Fruit fly (Drosophila melanogaster) whole organism, embryonic: ENCODE data around the gene a5.

ENCODE experiments used
- BEAF-32 ChIP-seq: fragments of 200-800 bp; sonication (Bioruptor generic); optimal IDR thresholded peaks from 3 replicates; lab custom pipeline; 2017; ENCODE audit warnings: missing biosample characterization, missing genetic modification characterization, mild to moderate bottlenecking, moderate library complexity, missing genetic modification reagents
- Blimp-1 ChIP-seq: fragments of 200-800 bp; sonication (Bioruptor generic); optimal IDR thresholded peaks from 3 replicates; lab custom pipeline; 2018; ENCODE audit warnings: missing biosample characterization, missing genetic modification characterization, mild to moderate bottlenecking, moderate library complexity, missing genetic modification reagents
- CG10274 ChIP-seq: fragments of 200-800 bp; sonication (Bioruptor generic); optimal IDR thresholded peaks from 3 replicates; lab custom pipeline; 2017; ENCODE audit warnings: missing biosample characterization, mild to moderate bottlenecking, missing genetic modification characterization
- CG10979 ChIP-seq: fragments of 200-800 bp; sonication (Bioruptor generic); optimal IDR thresholded peaks from 2 replicates; lab custom pipeline; 2018; ENCODE audit warnings: missing biosample characterization, mild to moderate bottlenecking, missing genetic modification characterization, moderate library complexity
- CG11456 ChIP-seq: fragments of 200-800 bp; sonication (Bioruptor generic); IDR thresholded peaks from 3 replicates; pipeline ENCODE4 v1.3.6; 2022; ENCODE audit warnings: missing biosample characterization, missing genetic modification characterization
- CG11696 ChIP-seq: fragments of 200-800 bp; sonication (Bioruptor generic); IDR thresholded peaks from 2 replicates; pipeline ENCODE4 v1.3.6; 2022; ENCODE audit warnings: missing biosample characterization, missing genetic modification characterization
- CG13624 ChIP-seq: fragments of 200-800 bp; sonication (Bioruptor generic); optimal IDR thresholded peaks from 2 replicates; lab custom pipeline; 2016; ENCODE audit warnings: missing biosample characterization, missing genetic modification characterization
- CG13894 ChIP-seq: fragments of 200-800 bp; sonication (Bioruptor generic); optimal IDR thresholded peaks from 3 replicates; lab custom pipeline; 2018; ENCODE audit warnings: missing biosample characterization, mild to moderate bottlenecking, missing genetic modification characterization, moderate library complexity
- CG16813 ChIP-seq: fragments of 200-800 bp; sonication (Bioruptor generic); IDR thresholded peaks from 3 replicates; pipeline ENCODE4 v1.3.6; 2022; ENCODE audit warnings: missing biosample characterization, missing genetic modification characterization; ENCODE audit not compliant: partially characterized antibody
- CG16863 ChIP-seq: fragments of 200-800 bp; sonication (Bioruptor generic); optimal IDR thresholded peaks from 3 replicates; lab custom pipeline; 2016; ENCODE audit warnings: missing biosample characterization, missing genetic modification characterization
- CG17186 ChIP-seq: fragments of 200-800 bp; sonication (Bioruptor generic); optimal IDR thresholded peaks from 3 replicates; lab custom pipeline; 2017; ENCODE audit warnings: missing biosample characterization, missing genetic modification reagents, missing genetic modification characterization
- CG17361 ChIP-seq: fragments of 200-800 bp; sonication (Bioruptor generic); IDR thresholded peaks from 3 replicates; pipeline ENCODE4 v1.3.6; 2022; ENCODE audit warnings: missing biosample characterization, missing genetic modification characterization
- CG18262 ChIP-seq: fragments of 200-800 bp; optimal IDR thresholded peaks from 3 replicates; lab custom pipeline; 2019; ENCODE audit warnings: missing biosample characterization, mild to moderate bottlenecking, missing genetic modification characterization, moderate library complexity
- CG2202 ChIP-seq: fragments of 200-800 bp; sonication (Bioruptor generic); optimal IDR thresholded peaks from 2 replicates; lab custom pipeline; 2018; ENCODE audit warnings: missing biosample characterization, mild to moderate bottlenecking, missing genetic modification characterization
- CG3065 ChIP-seq: fragments of 200-800 bp; sonication (Bioruptor generic); optimal IDR thresholded peaks from 2 replicates; lab custom pipeline; 2016; ENCODE audit warnings: missing biosample characterization, missing genetic modification characterization
- CG32767 ChIP-seq: fragments of 200-800 bp; sonication (Bioruptor generic); IDR thresholded peaks from 2 replicates; pipeline ENCODE4 v1.3.6; 2022; ENCODE audit warnings: missing biosample characterization, missing genetic modification characterization
- CG3726 ChIP-seq: fragments of 200-800 bp; sonication (Bioruptor generic); IDR thresholded peaks from 3 replicates; pipeline ENCODE4, ENCODE4 v1.3.6; 2022; ENCODE audit warnings: missing biosample characterization, missing genetic modification characterization
- CG5953 ChIP-seq: fragments of 200-800 bp; sonication (Bioruptor generic); IDR thresholded peaks from 2 replicates; pipeline ENCODE4 v1.3.6; 2022; ENCODE audit warnings: missing biosample characterization, missing genetic modification characterization
- CG6854 ChIP-seq: fragments of 200-800 bp; sonication (Bioruptor generic); optimal IDR thresholded peaks from 3 replicates; lab custom pipeline; 2017; ENCODE audit warnings: missing biosample characterization, mild to moderate bottlenecking, missing genetic modification characterization
- CG7271 ChIP-seq: fragments of 200-800 bp; sonication (Bioruptor generic); optimal IDR thresholded peaks from 2 replicates; lab custom pipeline; 2018; ENCODE audit warnings: missing biosample characterization, mild to moderate bottlenecking, missing genetic modification characterization, moderate library complexity
- CG9609 ChIP-seq: fragments of 200-800 bp; sonication (Bioruptor generic); optimal IDR thresholded peaks from 3 replicates; lab custom pipeline; 2016; ENCODE audit warnings: missing biosample characterization, missing genetic modification characterization
- CG9727 ChIP-seq: fragments of 200-800 bp; sonication (Bioruptor generic); optimal IDR thresholded peaks from 3 replicates; lab custom pipeline; 2017; ENCODE audit warnings: missing biosample characterization, mild to moderate bottlenecking, missing genetic modification characterization
- CTCF ChIP-seq: fragments of 200-800 bp; sonication (Bioruptor generic); optimal IDR thresholded peaks from 2 replicates; lab custom pipeline; 2017; ENCODE audit warnings: missing biosample characterization, mild to moderate bottlenecking, missing genetic modification characterization, moderate library complexity
- Dad ChIP-seq: fragments of 200-800 bp; sonication (Bioruptor generic); optimal IDR thresholded peaks from 3 replicates; lab custom pipeline; 2016; ENCODE audit warnings: missing biosample characterization, missing genetic modification characterization
- Dip3 ChIP-seq: fragments of 200-800 bp; sonication (Bioruptor generic); optimal IDR thresholded peaks from 3 replicates; lab custom pipeline; 2016; ENCODE audit warnings: missing biosample characterization, missing genetic modification characterization
- Drgx ChIP-seq: fragments of 200-800 bp; sonication (Bioruptor generic); IDR thresholded peaks from 2 replicates; pipeline ENCODE4 v1.3.6; 2022; ENCODE audit warnings: missing biosample characterization, missing genetic modification characterization
- HmgZ ChIP-seq: fragments of 200-800 bp; sonication (Bioruptor generic); optimal IDR thresholded peaks from 2 replicates; lab custom pipeline; 2018; ENCODE audit warnings: missing biosample characterization, mild to moderate bottlenecking, missing genetic modification characterization
- Oli ChIP-seq: fragments of 200-800 bp; sonication (Bioruptor generic); optimal IDR thresholded peaks from 2 replicates; lab custom pipeline; 2018; ENCODE audit warnings: missing biosample characterization, mild to moderate bottlenecking, missing genetic modification characterization, moderate library complexity
- PHDP ChIP-seq: fragments of 200-800 bp; sonication (Bioruptor generic); optimal IDR thresholded peaks from 3 replicates; lab custom pipeline; 2018; ENCODE audit warnings: missing biosample characterization, mild to moderate bottlenecking, missing genetic modification characterization, moderate library complexity
- bigmax ChIP-seq: fragments of 200-800 bp; sonication (Bioruptor generic); optimal IDR thresholded peaks from 2 replicates; lab custom pipeline; 2018; ENCODE audit warnings: missing biosample characterization, mild to moderate bottlenecking, missing genetic modification characterization
- caup ChIP-seq: fragments of 200-800 bp; sonication (Bioruptor generic); optimal IDR thresholded peaks from 3 replicates; lab custom pipeline; 2017; ENCODE audit warnings: missing biosample characterization, mild to moderate bottlenecking, missing genetic modification characterization, moderate library complexity; ENCODE audit not compliant: severe bottlenecking
- cg ChIP-seq: fragments of 200-800 bp; sonication (Bioruptor generic); optimal IDR thresholded peaks from 3 replicates; lab custom pipeline; 2019; ENCODE audit warnings: missing biosample characterization, mild to moderate bottlenecking, missing genetic modification characterization, moderate library complexity
- chif ChIP-seq, 2 experiments: fragments of 200-800 bp; sonication (Bioruptor generic); optimal IDR thresholded peaks; 3 replicates each; lab custom pipeline; 2016; ENCODE audit warnings: missing biosample characterization in 2 of 2, missing genetic modification characterization in 2 of 2
- chm ChIP-seq: fragments of 200-800 bp; sonication (Bioruptor generic); IDR thresholded peaks from 2 replicates; pipeline ENCODE4 v1.3.6; 2022; ENCODE audit warnings: missing biosample characterization, missing genetic modification characterization
- dysf ChIP-seq: fragments of 200-800 bp; sonication (Bioruptor generic); IDR thresholded peaks from 3 replicates; pipeline ENCODE4 v1.3.6; 2022; ENCODE audit warnings: missing biosample characterization, missing genetic modification characterization
- emc ChIP-seq: fragments of 200-800 bp; sonication (Bioruptor generic); optimal IDR thresholded peaks from 2 replicates; lab custom pipeline; 2016; ENCODE audit warnings: missing biosample characterization, missing genetic modification characterization
- fru ChIP-seq: fragments of >200 bp; optimal IDR thresholded peaks from 2 replicates; lab custom pipeline; 2017
- grn ChIP-seq: fragments of 200-800 bp; sonication (Bioruptor generic); optimal IDR thresholded peaks from 3 replicates; lab custom pipeline; 2017; ENCODE audit warnings: missing biosample characterization, missing genetic modification characterization
- gt ChIP-seq: fragments of 200-800 bp; sonication (Bioruptor generic); IDR thresholded peaks from 2 replicates; pipeline ENCODE4 v1.3.6; 2022; ENCODE audit warnings: missing biosample characterization, missing genetic modification characterization
- insv ChIP-seq, 2 experiments: fragments of 200-800 bp; sonication (Bioruptor generic); optimal IDR thresholded peaks; 3 replicates each; lab custom pipeline; 2016 to 2018; ENCODE audit warnings: missing biosample characterization in 2 of 2, missing genetic modification characterization in 2 of 2
- jigr1 ChIP-seq: fragments of 200-800 bp; sonication (Bioruptor generic); IDR thresholded peaks from 3 replicates; pipeline ENCODE4 v1.3.6; 2022; ENCODE audit warnings: missing biosample characterization, missing genetic modification characterization
- kah ChIP-seq: fragments of 200-800 bp; sonication (Bioruptor generic); optimal IDR thresholded peaks from 2 replicates; lab custom pipeline; 2018; ENCODE audit warnings: missing biosample characterization, mild to moderate bottlenecking, missing genetic modification characterization
- lbe ChIP-seq: fragments of 200-800 bp; sonication (Bioruptor generic); optimal IDR thresholded peaks from 2 replicates; lab custom pipeline; 2016; ENCODE audit warnings: missing biosample characterization, mild to moderate bottlenecking, missing genetic modification characterization
- mirr ChIP-seq: fragments of 200-800 bp; sonication (Bioruptor generic); optimal IDR thresholded peaks from 3 replicates; lab custom pipeline; 2018; ENCODE audit warnings: missing biosample characterization, mild to moderate bottlenecking, missing genetic modification characterization
- mld ChIP-seq: fragments of 200-800 bp; sonication (Bioruptor generic); IDR thresholded peaks from 3 replicates; pipeline ENCODE4 v1.3.6; 2022; ENCODE audit warnings: missing biosample characterization, missing genetic modification characterization; ENCODE audit not compliant: partially characterized antibody
- oc ChIP-seq: fragments of 200-800 bp; sonication (Bioruptor generic); optimal IDR thresholded peaks from 2 replicates; lab custom pipeline; 2018; ENCODE audit warnings: missing biosample characterization, mild to moderate bottlenecking, missing genetic modification characterization, moderate library complexity
- slp2 ChIP-seq: fragments of 200-800 bp; sonication (Bioruptor generic); optimal IDR thresholded peaks from 2 replicates; lab custom pipeline; 2016; ENCODE audit warnings: missing biosample characterization, missing genetic modification characterization
- so ChIP-seq: fragments of 200-800 bp; sonication (Bioruptor generic); IDR thresholded peaks from 3 replicates; pipeline ENCODE4 v1.3.6; 2022; ENCODE audit warnings: missing biosample characterization, missing genetic modification characterization
- tio ChIP-seq: fragments of 200-800 bp; sonication (Bioruptor generic); optimal IDR thresholded peaks from 2 replicates; lab custom pipeline; 2017; ENCODE audit warnings: missing biosample characterization, missing genetic modification characterization, inconsistent platforms
- tll ChIP-seq, 2 experiments: fragments of 200-800 bp in 1 of 2; fragments of >200 bp in 1 of 2; sonication (Bioruptor generic) in 1 of 2; optimal IDR thresholded peaks; 2 replicates each; lab custom pipeline; 2017 to 2019; ENCODE audit warnings: missing biosample characterization in 2 of 2, missing genetic modification characterization in 2 of 2, mild to moderate bottlenecking in 1 of 2, moderate library complexity in 1 of 2

a5 gene

DNA sequence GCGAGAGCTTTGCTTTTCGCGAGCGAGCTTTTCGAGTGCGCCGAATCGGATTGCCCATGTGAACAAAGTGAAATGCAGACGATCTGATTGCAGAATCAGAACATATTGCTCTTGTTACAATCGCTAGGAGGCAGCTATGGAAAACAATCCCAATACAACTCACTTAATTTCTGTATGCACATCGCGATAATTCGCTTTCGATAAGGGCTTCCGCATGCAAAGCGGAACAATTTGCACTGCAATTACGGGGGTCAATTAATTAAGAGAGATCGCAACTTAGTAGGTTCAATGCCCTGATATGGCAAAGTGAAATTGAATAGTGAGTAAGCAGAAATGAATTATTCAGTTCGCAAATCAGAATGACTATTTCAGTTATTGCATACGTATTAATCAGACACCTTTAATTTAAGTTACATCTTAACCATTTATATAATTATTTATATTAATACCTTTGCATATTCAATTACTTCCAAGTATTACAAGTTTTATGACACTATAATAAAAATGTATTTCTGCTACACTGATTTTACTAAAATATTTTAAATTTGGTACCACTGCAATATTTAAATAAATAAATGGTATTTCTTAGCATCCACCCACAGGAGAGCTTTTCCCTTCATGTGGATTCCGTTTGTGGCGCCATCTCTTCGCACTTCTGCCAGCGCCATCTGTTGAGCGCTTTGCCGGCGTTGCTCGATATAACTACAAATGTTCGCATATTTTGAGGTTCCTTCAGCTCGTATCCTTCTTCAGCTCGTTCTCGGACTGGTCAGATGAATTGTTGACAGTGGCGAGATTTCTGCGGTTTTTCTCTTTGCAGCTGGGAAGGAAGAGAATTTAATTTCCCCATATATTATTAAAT, 33.0 kb downstream of the a5 start, which contains the start of gene NLaz (continued):
- TF ChIP-seq CG10274 (GFP tag; lab: Kevin White, UChicago) (no peak), tio (GFP tag; lab: Kevin White, UChicago) (no peak), mirr (no peak), CG6854 (GFP tag; lab: Kevin White, UChicago) (no peak), Dad (GFP tag; lab: Kevin White, UChicago) (no peak), bigmax (no peak), dysf (GFP tag; lab: Robert Waterston, UW) (peak; percentile 69), CG10979 (tag; lab: Kevin White, UChicago) (no peak), CG17361 (GFP tag; lab: Robert Waterston, UW) (no peak), CG13624 (GFP tag; lab: Kevin White, UChicago) (no peak), mld (GFP tag; lab: Robert Waterston, UW) (no peak), chm (GFP tag; lab: Robert Waterston, UW) (no peak), CG9609 (GFP tag; lab: Kevin White, UChicago) (no peak), CG3065 (no peak), CG7271 (tag; lab: Kevin White, UChicago) (no peak), CG11696 (GFP tag; lab: Robert Waterston, UW) (no peak), Dip3 (GFP tag; lab: Kevin White, UChicago) (no peak), CG2202 (no peak), CTCF (GFP tag; lab: Kevin White, UChicago) (peak; percentile 97), fru (lab: Kevin White, UChicago) (no peak), jigr1 (GFP tag; lab: Robert Waterston, UW) (no peak), caup (GFP tag; lab: Kevin White, UChicago) (peak; percentile 29), chif (GFP tag; optimal IDR thresholded peaks at IDR 0.05; lab: Kevin White, UChicago) (peak in 1 of 2 experiments; percentile 27), CG9727 (no peak), grn (no peak), CG16863 (GFP tag; lab: Kevin White, UChicago) (no peak), CG32767 (GFP tag; lab: Robert Waterston, UW) (no peak), so (GFP tag; lab: Robert Waterston, UW) (no peak), HmgZ (tag; lab: Kevin White, UChicago) (no peak), tll (GFP tag; optimal IDR thresholded peaks at IDR 0.05; lab: Kevin White, UChicago) (no peak), CG17186 (GFP tag; lab: Kevin White, UChicago) (no peak), kah (GFP tag; lab: Kevin White, UChicago) (no peak), CG11456 (GFP tag; lab: Robert Waterston, UW) (peak; percentile 97), CG5953 (0 out of 2 replicates have a peak, but pooled peaks have one; percentile 16), oc (tag; lab: Kevin White, UChicago) (no peak), emc (no peak), insv (GFP tag; optimal IDR thresholded peaks at IDR 0.05; lab: Kevin White, UChicago) (no peak), Drgx (GFP tag; lab: Robert Waterston, UW) (no peak), CG16813 (GFP tag; lab: Robert Waterston, UW) (no peak), cg (GFP tag; lab: Kevin White, UChicago) (no peak), gt (GFP tag; lab: Robert Waterston, UW) (no peak), PHDP (tag; lab: Kevin White, UChicago) (no peak), Oli (tag; lab: Kevin White, UChicago) (peak; percentile 53), slp2 (GFP tag; lab: Kevin White, UChicago) (no peak), CG3726 (no peak), BEAF-32 (no peak), CG13894 (no peak), lbe (no peak), CG18262 (tag; lab: Kevin White, UChicago) (no peak), Blimp-1 (GFP tag; lab: Kevin White, UChicago) (no peak)
